Fruit fly (Drosophila melanogaster) whole organism, embryonic: ENCODE measurements around the gene CG4456.

ENCODE experiments used
- CG14710 ChIP-seq: fragments of 200-800 bp; sonication (Bioruptor generic); optimal IDR thresholded peaks from 3 replicates; lab custom pipeline; 2019; ENCODE audit warnings: missing biosample characterization, mild to moderate bottlenecking, missing genetic modification characterization, moderate library complexity
- CG18599 ChIP-seq: fragments of 200-800 bp; sonication (Bioruptor generic); optimal IDR thresholded peaks from 3 replicates; lab custom pipeline; 2017; ENCODE audit warnings: missing biosample characterization, missing genetic modification characterization, mild to moderate bottlenecking, moderate library complexity, missing genetic modification reagents
- CG32772 ChIP-seq: fragments of 200-800 bp; sonication (Bioruptor generic); IDR thresholded peaks from 2 replicates; pipeline ENCODE4 v1.3.6; 2022; ENCODE audit warnings: missing biosample characterization, missing genetic modification characterization
- CG3847 ChIP-seq: fragments of 200-800 bp; sonication (Bioruptor generic); IDR thresholded peaks from 2 replicates; pipeline ENCODE4 v1.3.6; 2022; ENCODE audit warnings: missing biosample characterization, missing genetic modification characterization
- CG4707 ChIP-seq: fragments of 200-800 bp; sonication (Bioruptor generic); optimal IDR thresholded peaks from 2 replicates; lab custom pipeline; 2018; ENCODE audit warnings: missing biosample characterization, mild to moderate bottlenecking, missing genetic modification characterization, moderate library complexity
- CG7556 ChIP-seq: fragments of 200-800 bp; sonication (Bioruptor generic); optimal IDR thresholded peaks from 2 replicates; lab custom pipeline; 2017; ENCODE audit warnings: missing biosample characterization, mild to moderate bottlenecking, missing genetic modification characterization
- Gsc ChIP-seq: fragments of 200-800 bp; sonication (Bioruptor generic); IDR thresholded peaks from 2 replicates; pipeline ENCODE4 v1.3.6; 2022; ENCODE audit warnings: missing biosample characterization, missing genetic modification characterization
- Hsf ChIP-seq: fragments of 200-800 bp; sonication (Bioruptor generic); optimal IDR thresholded peaks from 3 replicates; lab custom pipeline; 2016; ENCODE audit warnings: missing biosample characterization, missing genetic modification characterization
- crol ChIP-seq: fragments of 200-800 bp; sonication (Bioruptor generic); IDR thresholded peaks from 2 replicates; pipeline ENCODE4 v1.3.6; 2022; ENCODE audit warnings: missing biosample characterization, missing genetic modification characterization
- dimm ChIP-seq: fragments of 200-800 bp; sonication (Bioruptor generic); IDR thresholded peaks from 2 replicates; pipeline ENCODE4 v1.3.6; 2022; ENCODE audit warnings: missing biosample characterization, missing genetic modification characterization
- h ChIP-seq: fragments of >200 bp; optimal IDR thresholded peaks from 2 replicates; lab custom pipeline; 2017
- sr ChIP-seq: fragments of 200-800 bp; sonication (Bioruptor generic); IDR thresholded peaks from 3 replicates; pipeline ENCODE4 v1.3.6; 2022; ENCODE audit warnings: missing biosample characterization, missing genetic modification characterization
- ssp ChIP-seq: fragments of 200-800 bp; sonication (Bioruptor generic); IDR thresholded peaks from 2 replicates; pipeline ENCODE4 v1.3.6; 2022; ENCODE audit warnings: missing biosample characterization, missing genetic modification characterization
- twi ChIP-seq: fragments of 200-800 bp; optimal IDR thresholded peaks from 2 replicates; lab custom pipeline; 2019; ENCODE audit warnings: missing biosample characterization, mild to moderate bottlenecking, missing genetic modification characterization, moderate library complexity

dm6 chr3L:9398028-9398427, 25.5 kb downstream of the CG4456 start:
- TF ChIP-seq Hsf (GFP tag; lab: Kevin White, UChicago) (no peak), CG18599 (GFP tag; lab: Kevin White, UChicago) (no peak), dimm (GFP tag; lab: Robert Waterston, UW) (no peak), CG14710 (tag; lab: Kevin White, UChicago) (no peak), h (lab: Kevin White, UChicago) (no peak), CG32772 (no peak), twi (no peak), CG4707 (GFP tag; lab: Kevin White, UChicago) (no peak), CG7556 (GFP tag; lab: Kevin White, UChicago) (no peak), Gsc (GFP tag; lab: Robert Waterston, UW) (no peak), crol (GFP tag; lab: Robert Waterston, UW) (no peak), ssp (GFP tag; lab: Robert Waterston, UW) (no peak), CG3847 (GFP tag; lab: Robert Waterston, UW) (no peak), sr (GFP tag; lab: Robert Waterston, UW) (no peak)
